Worm (Caenorhabditis elegans) whole organism, mixed stage, embryonic: ENCODE measurements around the gene srsx-30.

Experiments used
- bed-3 ChIP-seq: fragments of 200-800 bp; sonication (Bioruptor generic); optimal IDR thresholded peaks from 3 replicates; lab custom pipeline; 2018; ENCODE audit warnings: mild to moderate bottlenecking, missing genetic modification characterization, moderate library complexity, missing compliant biosample characterization
- blmp-1 ChIP-seq: fragments of 150-350 bp; optimal IDR thresholded peaks from 2 replicates; lab custom pipeline; 2014; ENCODE audit warnings: missing biosample characterization, missing genetic modification characterization
- ceh-39 ChIP-seq: fragments of 150-350 bp; optimal IDR thresholded peaks from 2 replicates; lab custom pipeline; 2014; ENCODE audit warnings: missing biosample characterization, missing genetic modification characterization
- ceh-43 ChIP-seq: fragments of 200-800 bp; sonication (Bioruptor generic); optimal IDR thresholded peaks from 2 replicates; lab custom pipeline; 2018; ENCODE audit warnings: mild to moderate bottlenecking, missing genetic modification characterization, moderate library complexity, missing compliant biosample characterization
- ceh-83 ChIP-seq: fragments of 200-800 bp; sonication (Bioruptor generic); optimal IDR thresholded peaks from 2 replicates; lab custom pipeline; 2018; ENCODE audit warnings: mild to moderate bottlenecking, missing genetic modification characterization, missing compliant biosample characterization
- ces-1 ChIP-seq: fragments of 150-350 bp; optimal IDR thresholded peaks from 2 replicates; lab custom pipeline; 2014; ENCODE audit warnings: missing biosample characterization, missing genetic modification reagents, missing genetic modification characterization
- drap-1 ChIP-seq: fragments of 200-800 bp; sonication (Bioruptor generic); optimal IDR thresholded peaks from 3 replicates; lab custom pipeline; 2018; ENCODE audit warnings: mild to moderate bottlenecking, missing genetic modification characterization, missing compliant biosample characterization
- elt-1 ChIP-seq: sonication (generic microtip); optimal IDR thresholded peaks from 2 replicates; lab custom pipeline; 2017; ENCODE audit warnings: missing genetic modification characterization, mild to moderate bottlenecking, missing compliant biosample characterization, antibody characterized with exemption, moderate library complexity, borderline replicate concordance; ENCODE audit not compliant: insufficient read depth
- elt-3 ChIP-seq: fragments of 150-350 bp; optimal IDR thresholded peaks from 2 replicates; lab custom pipeline; 2014; ENCODE audit warnings: missing biosample characterization, missing genetic modification characterization
- flh-1 ChIP-seq: fragments of 200-800 bp; sonication (Bioruptor generic); optimal IDR thresholded peaks from 2 replicates; lab custom pipeline; 2018; ENCODE audit warnings: mild to moderate bottlenecking, missing genetic modification characterization, moderate library complexity, missing compliant biosample characterization
- ham-2 ChIP-seq: fragments of 200-800 bp; sonication (Bioruptor generic); optimal IDR thresholded peaks from 2 replicates; lab custom pipeline; 2018; ENCODE audit warnings: mild to moderate bottlenecking, missing genetic modification characterization, missing compliant biosample characterization
- hlh-1 ChIP-seq: fragments of 150-350 bp; optimal IDR thresholded peaks from 2 replicates; lab custom pipeline; 2014; ENCODE audit warnings: missing biosample characterization, missing genetic modification reagents, missing genetic modification characterization
- lin-13 ChIP-seq: fragments of 150-350 bp; optimal IDR thresholded peaks from 2 replicates; lab custom pipeline; 2014; ENCODE audit warnings: missing biosample characterization, missing genetic modification characterization
- lin-32 ChIP-seq: fragments of 200-800 bp; sonication (Bioruptor generic); optimal IDR thresholded peaks from 2 replicates; lab custom pipeline; 2018; ENCODE audit warnings: mild to moderate bottlenecking, missing genetic modification characterization, missing compliant biosample characterization
- lsy-2 ChIP-seq: fragments of 150-350 bp; optimal IDR thresholded peaks from 2 replicates; lab custom pipeline; 2014; ENCODE audit warnings: missing biosample characterization, missing genetic modification characterization
- mab-5 ChIP-seq: fragments of 150-350 bp; optimal IDR thresholded peaks from 2 replicates; lab custom pipeline; 2014; ENCODE audit warnings: missing biosample characterization, missing genetic modification characterization
- mep-1 ChIP-seq: fragments of 150-350 bp; optimal IDR thresholded peaks from 2 replicates; lab custom pipeline; 2017; ENCODE audit warnings: missing biosample characterization, missing genetic modification reagents, missing genetic modification characterization, inconsistent platforms
- mls-2 ChIP-seq: sonication (generic microtip); optimal IDR thresholded peaks from 2 replicates; lab custom pipeline; 2016; ENCODE audit warnings: mild to moderate bottlenecking, missing genetic modification characterization, moderate library complexity, missing compliant biosample characterization
- nhr-12 ChIP-seq: fragments of 150-350 bp; optimal IDR thresholded peaks from 2 replicates; lab custom pipeline; 2014; ENCODE audit warnings: missing biosample characterization, missing genetic modification characterization
- nhr-2 ChIP-seq: fragments of 150-350 bp; optimal IDR thresholded peaks from 2 replicates; lab custom pipeline; 2014; ENCODE audit warnings: missing biosample characterization, missing genetic modification characterization
- nhr-237 ChIP-seq: fragments of 150-350 bp; optimal IDR thresholded peaks from 2 replicates; lab custom pipeline; 2014; ENCODE audit warnings: missing biosample characterization, missing genetic modification characterization
- nhr-28 ChIP-seq: fragments of 150-350 bp; optimal IDR thresholded peaks from 2 replicates; lab custom pipeline; 2014; ENCODE audit warnings: missing biosample characterization, missing genetic modification characterization
- nhr-76 ChIP-seq: sonication (generic microtip); optimal IDR thresholded peaks from 2 replicates; lab custom pipeline; 2017; ENCODE audit warnings: missing biosample characterization, missing genetic modification characterization
- pha-4 ChIP-seq: fragments of 150-350 bp; optimal IDR thresholded peaks from 2 replicates; lab custom pipeline; 2018; ENCODE audit warnings: missing biosample characterization, missing genetic modification reagents, missing genetic modification characterization
- sem-2 ChIP-seq: fragments of 200-800 bp; sonication (Bioruptor generic); optimal IDR thresholded peaks from 2 replicates; lab custom pipeline; 2018; ENCODE audit warnings: mild to moderate bottlenecking, missing genetic modification characterization, missing compliant biosample characterization
- snpc-4 ChIP-seq: fragments of 150-350 bp; optimal IDR thresholded peaks from 2 replicates; lab custom pipeline; 2014; ENCODE audit warnings: missing biosample characterization, missing genetic modification characterization
- sptf-1 ChIP-seq: sonication (generic microtip); optimal IDR thresholded peaks from 2 replicates; lab custom pipeline; 2017; ENCODE audit warnings: mild to moderate bottlenecking, missing genetic modification characterization, moderate library complexity, missing compliant biosample characterization
- unc-120 ChIP-seq: sonication (generic microtip); optimal IDR thresholded peaks from 2 replicates; lab custom pipeline; 2017; ENCODE audit warnings: missing genetic modification characterization, missing compliant biosample characterization; ENCODE audit not compliant: poor library complexity, severe bottlenecking
- unc-39 ChIP-seq: fragments of 150-350 bp; optimal IDR thresholded peaks from 2 replicates; lab custom pipeline; 2014; ENCODE audit warnings: missing biosample characterization, missing genetic modification characterization
- unc-62 ChIP-seq: fragments of 150-350 bp; optimal IDR thresholded peaks from 2 replicates; lab custom pipeline; 2014; ENCODE audit warnings: missing biosample characterization, missing genetic modification reagents, missing genetic modification characterization
- zip-8 ChIP-seq: fragments of 150-350 bp; optimal IDR thresholded peaks from 2 replicates; lab custom pipeline; 2014; ENCODE audit warnings: missing biosample characterization, missing genetic modification characterization
- ztf-11 ChIP-seq: fragments of 150-350 bp; optimal IDR thresholded peaks from 2 replicates; lab custom pipeline; 2014; ENCODE audit warnings: missing biosample characterization, missing genetic modification characterization

The srsx-30 gene

DNA sequence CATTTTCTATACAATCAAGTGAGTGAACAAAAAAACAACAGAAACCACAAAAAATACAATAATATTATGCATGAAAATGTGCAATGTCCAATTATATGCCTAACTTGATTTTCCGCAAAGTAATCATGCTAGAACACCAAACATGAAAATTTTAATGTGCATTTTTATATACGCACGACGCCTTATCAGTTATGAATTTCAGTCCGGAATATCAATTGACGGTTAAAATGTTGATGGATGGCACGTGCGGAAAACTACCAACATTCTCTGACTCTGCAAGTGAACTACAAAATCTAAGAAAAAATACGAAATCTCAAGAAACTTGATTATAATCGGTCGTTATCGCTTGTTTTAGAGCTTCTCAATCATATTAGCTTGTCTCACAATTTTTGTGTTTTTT lies 1.3 kb downstream of the srsx-30 start:
- no peak for TF ChIP-seq ceh-43 (GFP tag; lab: Kevin White, UChicago)

DNA sequence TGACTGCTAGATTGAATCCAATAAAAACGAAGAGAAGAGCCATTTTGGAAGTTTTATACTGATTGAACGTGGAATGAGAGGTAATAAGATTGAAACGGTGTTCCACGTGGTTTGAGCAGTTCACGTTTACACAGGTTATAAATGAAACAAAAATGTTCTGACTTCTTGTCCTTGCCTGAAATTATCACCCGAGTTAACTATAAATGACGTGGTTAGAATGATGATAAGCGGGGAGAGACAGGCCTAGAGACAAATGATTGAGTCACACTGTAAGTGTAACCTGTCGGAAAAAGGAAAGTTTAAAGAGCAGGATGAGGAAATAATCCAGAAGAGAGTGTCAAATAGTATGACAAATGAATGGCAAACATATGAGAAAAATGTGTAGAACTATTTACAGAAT lies 2.3 kb downstream of the srsx-30 start, which contains the start of gene C51E3.10:
Gene C51E3.10 (minus strand): TSS at position 181 of the 400 bp plus-strand sequence.
- TF ChIP-seq elt-3: no peak
- TF ChIP-seq ham-2: no peak
- TF ChIP-seq zip-8 (tag; lab: Kevin White, UChicago): no peak
- no peak for TF ChIP-seq ceh-39
- TF ChIP-seq mab-5: no peak
- no peak for TF ChIP-seq nhr-12 (tag; lab: Kevin White, UChicago)

DNA sequence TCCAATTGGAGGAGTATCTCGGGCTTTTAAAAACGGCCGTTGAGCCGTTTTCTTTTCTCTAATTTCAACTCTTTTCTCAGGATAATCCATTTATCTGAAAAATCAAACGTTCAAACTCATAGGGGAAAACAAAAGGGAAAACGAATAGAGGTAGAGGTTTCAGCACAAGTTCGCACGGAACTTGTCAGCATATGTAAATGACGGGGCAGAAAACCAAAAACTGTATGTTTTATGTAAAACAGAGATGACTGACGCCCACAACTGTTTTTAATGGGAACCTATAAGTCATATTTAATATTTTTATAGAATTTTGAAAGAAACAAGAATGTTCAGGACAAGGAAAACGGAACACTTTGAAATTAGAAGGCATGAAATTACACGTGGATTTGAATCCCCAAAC lies 7.7 kb downstream of the srsx-30 start, which contains the start of gene C51E3.6:
Gene C51E3.6 (minus strand): TSS at position 101 of the 400 bp plus-strand sequence.
- TF ChIP-seq sem-2 (no peak), ceh-83 (GFP tag; lab: Kevin White, UChicago) (no peak), sptf-1 (no peak), blmp-1 (tag; lab: Kevin White, UChicago) (no peak), zip-8 (tag; lab: Kevin White, UChicago) (no peak), unc-39 (tag; lab: Kevin White, UChicago) (no peak), flh-1 (GFP tag; lab: Kevin White, UChicago) (no peak), lsy-2 (tag; lab: Kevin White, UChicago) (no peak), pha-4 (tag; lab: Kevin White, UChicago) (no peak), nhr-12 (tag; lab: Kevin White, UChicago) (no peak), mls-2 (no peak), mab-5 (no peak), nhr-76 (tag; lab: Kevin White, UChicago) (no peak)

DNA sequence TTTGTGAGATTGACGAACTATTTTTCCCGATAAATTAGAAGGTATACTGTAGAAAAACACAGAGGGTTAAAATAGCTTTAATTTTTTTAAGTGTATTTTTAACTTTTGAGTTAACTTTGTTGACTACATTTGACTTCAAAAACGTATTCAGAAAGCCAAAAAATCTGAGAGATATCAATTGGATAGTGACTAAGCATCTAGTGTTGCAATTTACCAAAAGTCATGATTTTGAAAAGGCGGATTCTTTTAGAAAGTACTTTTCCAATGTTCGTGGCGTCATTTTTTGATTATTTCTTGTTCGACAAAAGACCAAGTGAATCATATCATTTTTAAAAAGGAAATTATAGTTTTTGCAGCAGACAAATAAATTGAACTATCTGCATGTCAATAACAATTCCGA lies 10.2 kb downstream of the srsx-30 start:
- TF ChIP-seq unc-62 (no peak), ces-1 (GFP tag; lab: Kevin White, UChicago) (no peak), blmp-1 (tag; lab: Kevin White, UChicago) (no peak)

DNA sequence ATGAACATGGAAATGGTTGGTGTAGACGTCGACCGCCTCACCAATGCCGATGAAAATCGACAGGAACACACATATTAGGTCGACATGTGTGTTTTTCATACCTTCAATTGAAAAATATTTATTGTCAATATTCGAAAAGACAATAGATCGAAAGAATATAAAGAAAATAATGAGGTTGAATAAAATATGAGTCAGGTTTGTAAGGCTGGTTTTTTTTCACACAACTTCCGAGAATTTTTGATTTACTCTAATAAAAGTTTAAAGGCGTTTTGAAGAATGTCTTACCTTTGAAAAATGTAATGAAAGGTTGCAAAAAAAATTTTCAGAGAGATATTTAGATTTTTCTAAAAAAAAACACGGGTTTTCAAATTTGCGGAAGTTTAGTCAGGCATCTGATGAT lies 15.0 kb downstream of the srsx-30 start, which contains the start of gene egl-3:
Gene egl-3 (minus strand): TSS at position 101 of the 400 bp plus-strand sequence.
- no peak for TF ChIP-seq nhr-2 (tag; lab: Kevin White, UChicago)
- no peak for TF ChIP-seq nhr-237
- TF ChIP-seq hlh-1 (tag; lab: Kevin White, UChicago): no peak
- TF ChIP-seq pha-4 (tag; lab: Kevin White, UChicago): no peak
- TF ChIP-seq ceh-43 (GFP tag; lab: Kevin White, UChicago): no peak
- no peak for TF ChIP-seq lin-13 (tag; lab: Kevin White, UChicago)
- TF ChIP-seq nhr-12 (tag; lab: Kevin White, UChicago): no peak
- TF ChIP-seq snpc-4: no peak
- TF ChIP-seq nhr-28 (tag; lab: Kevin White, UChicago): no peak
- no peak for TF ChIP-seq bed-3
- TF ChIP-seq mep-1: no peak
- no peak for TF ChIP-seq lin-32 (GFP tag; lab: Kevin White, UChicago)
- no peak for TF ChIP-seq flh-1 (GFP tag; lab: Kevin White, UChicago)
- TF ChIP-seq ham-2: no peak
- no peak for TF ChIP-seq drap-1 (GFP tag; lab: Kevin White, UChicago)
- no peak for TF ChIP-seq unc-62

DNA sequence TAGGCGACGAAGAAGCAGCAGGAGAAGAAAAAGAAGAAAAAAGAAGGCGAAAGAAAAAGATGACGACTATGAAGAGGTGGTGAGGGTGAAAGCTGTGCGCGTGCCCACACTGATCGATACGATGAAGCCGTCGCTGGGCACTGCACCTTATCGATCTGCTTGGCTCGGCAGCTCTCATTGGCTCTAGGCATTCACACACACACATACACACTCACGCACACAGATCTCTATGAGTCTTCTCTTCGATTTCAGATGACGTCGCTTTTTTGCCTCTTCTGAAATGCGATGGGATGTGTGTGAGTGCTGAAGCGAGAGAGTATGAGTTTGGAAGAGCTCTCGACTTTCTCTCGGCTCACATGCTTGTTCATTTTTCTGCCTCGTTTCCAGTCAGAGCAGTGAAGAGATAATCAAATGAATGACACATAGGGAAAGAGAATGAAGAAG lies 16.0 kb downstream of the srsx-30 start:
- TF ChIP-seq blmp-1 (tag; lab: Kevin White, UChicago) (no peak), nhr-2 (tag; lab: Kevin White, UChicago) (no peak), ces-1 (GFP tag; lab: Kevin White, UChicago) (peak; percentile 90), unc-62 (peak; percentile 12), mls-2 (peak; percentile 69), flh-1 (GFP tag; lab: Kevin White, UChicago) (no peak)

DNA sequence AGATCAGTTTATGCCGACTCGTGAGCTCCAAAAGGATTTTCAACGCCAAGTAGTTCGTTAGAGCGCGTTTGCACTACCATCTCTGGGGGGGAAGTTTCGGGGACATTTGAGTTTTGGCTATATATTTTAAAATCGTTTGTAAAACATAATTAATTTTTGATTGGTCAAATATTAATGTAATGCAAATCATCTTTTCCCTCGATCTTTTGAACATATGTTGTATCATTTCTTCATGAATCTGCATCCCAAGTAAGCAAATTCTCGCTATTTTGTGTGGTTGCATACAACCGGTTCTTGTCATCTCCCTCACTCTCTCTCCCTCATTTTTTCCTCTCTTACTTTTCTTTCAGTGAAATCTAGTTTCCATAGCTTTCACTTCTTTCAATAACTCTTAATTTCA lies 19.5 kb downstream of the srsx-30 start:
- no peak for TF ChIP-seq zip-8 (tag; lab: Kevin White, UChicago)
- TF ChIP-seq sptf-1: peak; percentile 48
- peak; percentile 19 for TF ChIP-seq ces-1 (GFP tag; lab: Kevin White, UChicago)
- no peak for TF ChIP-seq elt-1 (tag; lab: Kevin White, UChicago)
- TF ChIP-seq ceh-39: peak; percentile 0
- TF ChIP-seq blmp-1 (tag; lab: Kevin White, UChicago): peak; percentile 86
- no peak for TF ChIP-seq ham-2
- TF ChIP-seq ceh-83 (GFP tag; lab: Kevin White, UChicago): no peak
- TF ChIP-seq bed-3: no peak
- no peak for TF ChIP-seq mls-2
- no peak for TF ChIP-seq pha-4 (tag; lab: Kevin White, UChicago)
- TF ChIP-seq sem-2: no peak
- TF ChIP-seq ztf-11: no peak
- peak; percentile 67 for TF ChIP-seq unc-120 (tag; lab: Kevin White, UChicago)
- TF ChIP-seq lin-13 (tag; lab: Kevin White, UChicago): peak; percentile 40
- peak; percentile 62 for TF ChIP-seq mep-1
- TF ChIP-seq lsy-2 (tag; lab: Kevin White, UChicago): peak; percentile 30
- TF ChIP-seq nhr-237: peak; percentile 61
